Fruit fly (Drosophila melanogaster): ENCODE data around the gene CG13247.

DNA sequence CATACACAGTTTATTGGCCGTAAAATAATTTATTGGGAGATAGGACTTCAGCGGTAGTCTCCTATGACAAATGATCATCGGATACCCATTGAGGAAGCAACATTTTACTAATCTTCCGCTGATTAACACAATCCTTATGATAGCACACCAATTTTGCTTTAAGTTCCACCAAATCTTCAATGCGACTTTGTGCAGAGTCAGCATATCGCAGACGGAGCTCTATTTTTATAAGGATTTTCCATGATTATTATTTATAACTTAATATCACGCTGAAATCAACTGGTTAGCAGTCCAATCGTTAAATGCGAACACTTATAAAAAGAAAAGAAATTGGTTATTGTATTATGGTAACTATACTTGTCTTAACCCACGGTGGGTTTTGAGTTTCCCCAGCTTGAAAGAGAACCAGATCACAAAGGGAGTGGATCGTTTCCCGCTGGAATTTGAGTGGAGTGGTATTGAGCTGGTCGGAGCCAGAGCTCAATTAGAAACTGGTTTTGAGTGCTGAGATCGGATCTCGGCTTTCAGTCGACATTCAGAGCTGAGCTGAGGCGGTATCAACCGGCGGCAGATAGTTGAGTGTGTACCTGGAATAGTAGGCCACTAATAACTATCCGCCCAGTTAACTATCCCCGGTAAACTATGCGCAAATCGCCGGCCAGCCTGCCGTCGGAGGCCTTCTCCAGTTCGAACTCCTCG, 3.3 kb upstream of the CG13247 start, which contains the start of the genes Toll-9 and in:
- TF ChIP-seq CG8478 (optimal IDR thresholded peaks at IDR 0.05), result no peak
- TF ChIP-seq CTCF (optimal IDR thresholded peaks at IDR 0.05), result no peak
